Fruit fly (Drosophila melanogaster) whole organism, embryonic: Measurements from ENCODE around the gene yps.
A peak's percentile ranks its signal among the peaks of the same experiment; 100 is the strongest.

Source experiments
- BEAF-32 ChIP-seq: fragments of 200-800 bp; sonication (Bioruptor generic); optimal IDR thresholded peaks from 3 replicates; lab custom pipeline; 2017; ENCODE audit warnings: missing biosample characterization, missing genetic modification characterization, mild to moderate bottlenecking, moderate library complexity, missing genetic modification reagents
- Bgb ChIP-seq: fragments of 200-800 bp; sonication (Bioruptor generic); IDR thresholded peaks from 2 replicates; pipeline ENCODE4 v1.3.6; 2022; ENCODE audit warnings: missing biosample characterization, missing genetic modification characterization; ENCODE audit not compliant: partially characterized antibody
- CG10321 ChIP-seq: fragments of 200-800 bp; sonication (Bioruptor generic); IDR thresholded peaks from 2 replicates; pipeline ENCODE4 v1.3.6; 2022; ENCODE audit warnings: missing biosample characterization, missing genetic modification characterization
- CG10979 ChIP-seq: fragments of 200-800 bp; sonication (Bioruptor generic); optimal IDR thresholded peaks from 2 replicates; lab custom pipeline; 2018; ENCODE audit warnings: missing biosample characterization, mild to moderate bottlenecking, missing genetic modification characterization, moderate library complexity
- CG13123 ChIP-seq: fragments of 200-800 bp; sonication (Bioruptor generic); optimal IDR thresholded peaks from 2 replicates; lab custom pipeline; 2016; ENCODE audit warnings: missing biosample characterization, missing genetic modification characterization
- CG13894 ChIP-seq: fragments of 200-800 bp; sonication (Bioruptor generic); optimal IDR thresholded peaks from 3 replicates; lab custom pipeline; 2018; ENCODE audit warnings: missing biosample characterization, mild to moderate bottlenecking, missing genetic modification characterization, moderate library complexity
- CG14014 ChIP-seq: fragments of 200-800 bp; sonication (Bioruptor generic); IDR thresholded peaks from 2 replicates; pipeline ENCODE4 v1.3.6; 2022; ENCODE audit warnings: missing biosample characterization, missing genetic modification characterization
- CG1529 ChIP-seq: fragments of 200-800 bp; sonication (Bioruptor generic); optimal IDR thresholded peaks from 3 replicates; lab custom pipeline; 2018; ENCODE audit warnings: missing biosample characterization, missing genetic modification characterization
- CG15479 ChIP-seq: fragments of 200-800 bp; sonication (Bioruptor generic); optimal IDR thresholded peaks from 3 replicates; lab custom pipeline; 2019; ENCODE audit warnings: missing biosample characterization, mild to moderate bottlenecking, missing genetic modification characterization, moderate library complexity
- CG17568 ChIP-seq: fragments of 200-800 bp; sonication (Bioruptor generic); optimal IDR thresholded peaks from 2 replicates; lab custom pipeline; 2018; ENCODE audit warnings: missing biosample characterization, mild to moderate bottlenecking, missing genetic modification characterization, moderate library complexity
- CG31441 ChIP-seq: fragments of 200-800 bp; sonication (Bioruptor generic); IDR thresholded peaks from 2 replicates; pipeline ENCODE4 v1.3.6; 2022; ENCODE audit warnings: missing biosample characterization, missing genetic modification characterization
- CG32532 ChIP-seq: fragments of 200-800 bp; sonication (Bioruptor generic); IDR thresholded peaks from 2 replicates; pipeline ENCODE4 v1.3.6; 2022; ENCODE audit warnings: missing biosample characterization, missing genetic modification characterization
- CG33213 ChIP-seq: fragments of 200-800 bp; sonication (Bioruptor generic); optimal IDR thresholded peaks from 3 replicates; lab custom pipeline; 2016; ENCODE audit warnings: missing biosample characterization, missing genetic modification characterization
- CG34376 ChIP-seq: fragments of 200-800 bp; sonication (Bioruptor generic); optimal IDR thresholded peaks from 2 replicates; lab custom pipeline; 2018; ENCODE audit warnings: missing biosample characterization, mild to moderate bottlenecking, missing genetic modification characterization
- CG4328 ChIP-seq: fragments of 200-800 bp; sonication (Bioruptor generic); optimal IDR thresholded peaks from 3 replicates; lab custom pipeline; 2017; ENCODE audit warnings: missing biosample characterization, missing genetic modification reagents, missing genetic modification characterization
- CG5953 ChIP-seq: fragments of 200-800 bp; sonication (Bioruptor generic); IDR thresholded peaks from 2 replicates; pipeline ENCODE4 v1.3.6; 2022; ENCODE audit warnings: missing biosample characterization, missing genetic modification characterization
- CG6813 ChIP-seq: fragments of 200-800 bp; sonication (Bioruptor generic); optimal IDR thresholded peaks from 2 replicates; lab custom pipeline; 2017; ENCODE audit warnings: missing biosample characterization, missing genetic modification characterization, mild to moderate bottlenecking, moderate library complexity, missing genetic modification reagents
- CG7839 ChIP-seq: fragments of 200-800 bp; sonication (Bioruptor generic); optimal IDR thresholded peaks from 3 replicates; lab custom pipeline; 2018; ENCODE audit warnings: missing biosample characterization, mild to moderate bottlenecking, missing genetic modification characterization, moderate library complexity
- CG8089 ChIP-seq: fragments of 200-800 bp; sonication (Bioruptor generic); optimal IDR thresholded peaks from 3 replicates; lab custom pipeline; 2016; ENCODE audit warnings: missing biosample characterization, missing genetic modification characterization
- CTCF ChIP-seq: fragments of 200-800 bp; sonication (Bioruptor generic); optimal IDR thresholded peaks from 2 replicates; lab custom pipeline; 2017; ENCODE audit warnings: missing biosample characterization, mild to moderate bottlenecking, missing genetic modification characterization, moderate library complexity
- Dfd ChIP-seq, 2 experiments: fragments of >200 bp; optimal IDR thresholded peaks; 2 replicates each; lab custom pipeline; 2017; ENCODE audit warnings: missing biosample characterization in 2 of 2, missing genetic modification characterization in 2 of 2
- ERR ChIP-seq: fragments of 200-800 bp; sonication (Bioruptor generic); optimal IDR thresholded peaks from 2 replicates; lab custom pipeline; 2016; ENCODE audit warnings: missing biosample characterization, missing genetic modification characterization
- GATAe ChIP-seq: fragments of 200-800 bp; sonication (Bioruptor generic); conservative IDR thresholded peaks from 2 replicates; pipeline ENCODE4 v1.3.6; 2022; ENCODE audit warnings: missing biosample characterization, missing genetic modification characterization
- Lpt ChIP-seq: fragments of >200 bp; optimal IDR thresholded peaks from 2 replicates; lab custom pipeline; 2018; ENCODE audit warnings: missing biosample characterization, missing genetic modification characterization
- MESR4 ChIP-seq: fragments of 200-800 bp; sonication (Bioruptor generic); optimal IDR thresholded peaks from 2 replicates; lab custom pipeline; 2018; ENCODE audit warnings: missing biosample characterization, mild to moderate bottlenecking, missing genetic modification characterization, moderate library complexity
- Mad ChIP-seq: fragments of 200-800 bp; sonication (Bioruptor generic); optimal IDR thresholded peaks from 2 replicates; lab custom pipeline; 2016; ENCODE audit warnings: missing biosample characterization, missing genetic modification characterization
- Myb ChIP-seq: fragments of 200-800 bp; sonication (Bioruptor generic); optimal IDR thresholded peaks from 2 replicates; lab custom pipeline; 2016; ENCODE audit warnings: missing biosample characterization, missing genetic modification characterization
- NfI ChIP-seq: fragments of 200-800 bp; sonication (Bioruptor generic); optimal IDR thresholded peaks from 3 replicates; lab custom pipeline; 2018; ENCODE audit warnings: missing biosample characterization, mild to moderate bottlenecking, missing genetic modification characterization, moderate library complexity
- PHDP ChIP-seq: fragments of 200-800 bp; sonication (Bioruptor generic); optimal IDR thresholded peaks from 3 replicates; lab custom pipeline; 2018; ENCODE audit warnings: missing biosample characterization, mild to moderate bottlenecking, missing genetic modification characterization, moderate library complexity
- bab2 ChIP-seq: fragments of 200-800 bp; sonication (Bioruptor generic); optimal IDR thresholded peaks from 2 replicates; lab custom pipeline; 2016; ENCODE audit warnings: missing biosample characterization, missing genetic modification characterization
- bcd ChIP-seq: fragments of 200-800 bp; sonication (Bioruptor generic); optimal IDR thresholded peaks from 2 replicates; lab custom pipeline; 2017; ENCODE audit warnings: missing biosample characterization, mild to moderate bottlenecking, missing genetic modification characterization
- btn ChIP-seq: fragments of 200-800 bp; sonication (Bioruptor generic); optimal IDR thresholded peaks from 2 replicates; lab custom pipeline; 2016; ENCODE audit warnings: missing biosample characterization, missing genetic modification characterization
- chif ChIP-seq, 2 experiments: fragments of 200-800 bp; sonication (Bioruptor generic); optimal IDR thresholded peaks; 3 replicates each; lab custom pipeline; 2016; ENCODE audit warnings: missing biosample characterization in 2 of 2, missing genetic modification characterization in 2 of 2
- chn ChIP-seq: fragments of 200-800 bp; sonication (Bioruptor generic); optimal IDR thresholded peaks from 2 replicates; lab custom pipeline; 2016; ENCODE audit warnings: missing biosample characterization, missing genetic modification characterization
- crc ChIP-seq: fragments of 200-800 bp; sonication (Bioruptor generic); optimal IDR thresholded peaks from 2 replicates; lab custom pipeline; 2016; ENCODE audit warnings: missing biosample characterization, missing genetic modification characterization
- crol ChIP-seq: fragments of 200-800 bp; sonication (Bioruptor generic); IDR thresholded peaks from 2 replicates; pipeline ENCODE4 v1.3.6; 2022; ENCODE audit warnings: missing biosample characterization, missing genetic modification characterization
- cwo ChIP-seq: fragments of 200-800 bp; sonication (Bioruptor generic); optimal IDR thresholded peaks from 3 replicates; lab custom pipeline; 2017; ENCODE audit warnings: missing biosample characterization, missing genetic modification characterization, mild to moderate bottlenecking, moderate library complexity, missing genetic modification reagents
- dpn ChIP-seq, 2 experiments: fragments of 200-800 bp; sonication (Bioruptor generic); optimal IDR thresholded peaks; 3 replicates each; lab custom pipeline; 2016; ENCODE audit warnings: missing biosample characterization in 2 of 2, missing genetic modification characterization in 2 of 2
- emc ChIP-seq: fragments of 200-800 bp; sonication (Bioruptor generic); optimal IDR thresholded peaks from 2 replicates; lab custom pipeline; 2016; ENCODE audit warnings: missing biosample characterization, missing genetic modification characterization
- mirr ChIP-seq: fragments of 200-800 bp; sonication (Bioruptor generic); optimal IDR thresholded peaks from 3 replicates; lab custom pipeline; 2018; ENCODE audit warnings: missing biosample characterization, mild to moderate bottlenecking, missing genetic modification characterization
- nau ChIP-seq: fragments of 200-800 bp; sonication (Bioruptor generic); optimal IDR thresholded peaks from 3 replicates; lab custom pipeline; 2017; ENCODE audit warnings: missing biosample characterization, mild to moderate bottlenecking, missing genetic modification characterization, missing genetic modification reagents
- nerfin-1 ChIP-seq: fragments of 200-800 bp; sonication (Bioruptor generic); optimal IDR thresholded peaks from 3 replicates; lab custom pipeline; 2019; ENCODE audit warnings: missing biosample characterization, mild to moderate bottlenecking, missing genetic modification characterization, moderate library complexity
- nmo ChIP-seq: fragments of 200-800 bp; sonication (Bioruptor generic); optimal IDR thresholded peaks from 2 replicates; lab custom pipeline; 2018; ENCODE audit warnings: missing biosample characterization, mild to moderate bottlenecking, missing genetic modification characterization, moderate library complexity
- pfk ChIP-seq: fragments of 200-800 bp; sonication (Bioruptor generic); optimal IDR thresholded peaks from 2 replicates; lab custom pipeline; 2018; ENCODE audit warnings: missing biosample characterization, mild to moderate bottlenecking, missing genetic modification characterization, moderate library complexity
- sisA ChIP-seq: fragments of 200-800 bp; sonication (Bioruptor generic); IDR thresholded peaks from 2 replicates; pipeline ENCODE4 v1.3.6; 2022; ENCODE audit warnings: missing biosample characterization, missing genetic modification characterization
- slbo ChIP-seq: fragments of 200-800 bp; sonication (Bioruptor generic); IDR thresholded peaks from 2 replicates; pipeline ENCODE4 v1.3.6; 2022; ENCODE audit warnings: missing biosample characterization, missing genetic modification characterization
- sna ChIP-seq: fragments of 200-800 bp; sonication (Bioruptor generic); IDR thresholded peaks from 2 replicates; pipeline ENCODE4 v1.3.6; 2022; ENCODE audit warnings: missing biosample characterization, missing genetic modification characterization; ENCODE audit not compliant: partially characterized antibody
- stc ChIP-seq: fragments of 200-800 bp; sonication (Bioruptor generic); IDR thresholded peaks from 2 replicates; pipeline ENCODE4 v1.3.6; 2022; ENCODE audit warnings: missing biosample characterization, missing genetic modification characterization
- tgo ChIP-seq: fragments of 200-800 bp; sonication (Bioruptor generic); IDR thresholded peaks from 3 replicates; pipeline ENCODE4 v1.3.6; 2022; ENCODE audit warnings: missing biosample characterization, missing genetic modification characterization
- vnd ChIP-seq: fragments of 200-800 bp; sonication (Bioruptor generic); IDR thresholded peaks from 3 replicates; pipeline ENCODE4 v1.3.6; 2022; ENCODE audit warnings: missing biosample characterization, missing genetic modification characterization; ENCODE audit not compliant: partially characterized antibody
- wek ChIP-seq: fragments of 200-800 bp; sonication (Bioruptor generic); optimal IDR thresholded peaks from 3 replicates; lab custom pipeline; 2018; ENCODE audit warnings: missing biosample characterization, mild to moderate bottlenecking, missing genetic modification characterization, moderate library complexity

Gene yps

DNA sequence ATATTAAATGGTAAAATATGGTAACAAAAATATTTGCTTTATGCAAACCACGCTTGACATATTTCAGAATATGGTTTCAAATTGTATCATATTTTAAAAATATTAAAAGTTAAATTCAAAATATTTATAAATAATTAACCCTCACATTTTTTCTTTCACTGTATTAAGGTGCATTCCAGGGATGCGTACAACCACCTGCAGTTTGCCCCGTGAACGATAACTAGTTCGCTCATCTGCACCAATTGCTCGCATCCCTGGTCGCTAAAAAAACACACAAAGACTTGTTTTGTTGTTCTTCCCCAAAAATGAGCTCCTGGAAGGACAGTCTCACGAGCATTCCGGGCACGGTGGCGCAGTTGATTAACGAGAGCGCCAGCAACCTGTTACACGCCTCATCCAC lies 7.0 kb upstream of the yps start, which contains the start of gene DEF8 (continued):
- TF ChIP-seq CG7839, result peak; percentile 87
- no peak for TF ChIP-seq sna
- TF ChIP-seq stc (GFP tag; lab: Robert Waterston, UW), result peak; percentile 91
- peak; percentile 53 for TF ChIP-seq chn (GFP tag; lab: Kevin White, UChicago)
- TF ChIP-seq crc (GFP tag; lab: Kevin White, UChicago), result no peak
- TF ChIP-seq NfI (GFP tag; lab: Kevin White, UChicago), result peak; percentile 77
- TF ChIP-seq Mad, result peak; percentile 64
- TF ChIP-seq BEAF-32 (GFP tag; lab: Kevin White, UChicago), result peak; percentile 39
- peak; percentile 77 for TF ChIP-seq CG5953
- peak; percentile 25 for TF ChIP-seq CG8089 (GFP tag; lab: Kevin White, UChicago)
- no peak for TF ChIP-seq wek
- peak; percentile 60 for TF ChIP-seq bab2
- TF ChIP-seq CG4328 (GFP tag; lab: Kevin White, UChicago), result peak; percentile 68
- peak; percentile 99 for TF ChIP-seq MESR4 (GFP tag; lab: Kevin White, UChicago)
- peak; percentile 4 for TF ChIP-seq Myb (GFP tag; lab: Kevin White, UChicago)
- TF ChIP-seq PHDP (tag; lab: Kevin White, UChicago), result peak; percentile 93
- TF ChIP-seq CG32532, result peak; percentile 85
- peak; percentile 92 for TF ChIP-seq CG10979
- no peak for TF ChIP-seq vnd (GFP tag; lab: Robert Waterston, UW)
- TF ChIP-seq mirr, result no peak
- TF ChIP-seq btn (GFP tag; lab: Kevin White, UChicago), result no peak
- TF ChIP-seq ERR, result no peak
- no peak for TF ChIP-seq CTCF (GFP tag; lab: Kevin White, UChicago)
- TF ChIP-seq nmo (GFP tag; lab: Kevin White, UChicago), result peak; percentile 92
- TF ChIP-seq slbo (GFP tag; lab: Robert Waterston, UW), result peak; percentile 88
- no peak for TF ChIP-seq CG17568 (GFP tag; lab: Kevin White, UChicago)
- TF ChIP-seq CG14014, result peak; percentile 83
- TF ChIP-seq CG15479 (GFP tag; lab: Kevin White, UChicago), result no peak
- peak; percentile 73 for TF ChIP-seq CG6813
- no peak for TF ChIP-seq crol (GFP tag; lab: Robert Waterston, UW)
- TF ChIP-seq GATAe (GFP tag; lab: Robert Waterston, UW), result no peak
- no peak for TF ChIP-seq Dfd (GFP tag; optimal IDR thresholded peaks at IDR 0.05; lab: Kevin White, UChicago)
- peak; percentile 53; the same call in 1 of the 2 replicates for TF ChIP-seq Bgb
- no peak for TF ChIP-seq pfk
- TF ChIP-seq emc (GFP tag; lab: Kevin White, UChicago), result no peak
- TF ChIP-seq CG10321 (GFP tag; lab: Robert Waterston, UW), result peak; percentile 68; the same call in 1 of the 2 replicates
- peak; percentile 90 for TF ChIP-seq CG31441
- peak; percentile 88 for TF ChIP-seq nerfin-1 (tag; lab: Kevin White, UChicago)
- TF ChIP-seq CG13894 (tag; lab: Kevin White, UChicago), result no peak
- TF ChIP-seq CG33213, result no peak
- no peak for TF ChIP-seq nau (GFP tag; lab: Kevin White, UChicago)
- peak; percentile 57 for TF ChIP-seq CG1529 (GFP tag; lab: Kevin White, UChicago)
- peak; percentile 33 to 88 for TF ChIP-seq dpn (GFP tag; optimal IDR thresholded peaks at IDR 0.05; lab: Kevin White, UChicago)
- peak; percentile 27 to 66 for TF ChIP-seq chif (GFP tag; optimal IDR thresholded peaks at IDR 0.05; lab: Kevin White, UChicago)
- TF ChIP-seq sisA (GFP tag; lab: Robert Waterston, UW), result peak; percentile 78
- TF ChIP-seq CG13123 (GFP tag; lab: Kevin White, UChicago), result peak; percentile 38
- TF ChIP-seq cwo (GFP tag; lab: Kevin White, UChicago), result peak; percentile 74
- TF ChIP-seq bcd (GFP tag; lab: Kevin White, UChicago), result peak; percentile 78
- TF ChIP-seq Lpt (GFP tag; lab: Kevin White, UChicago), result no peak
- TF ChIP-seq CG34376 (GFP tag; lab: Kevin White, UChicago), result peak; percentile 11
- peak; percentile 74 for TF ChIP-seq tgo (GFP tag; lab: Robert Waterston, UW)
